Fruit fly (Drosophila melanogaster) Kc167 (cell line): ENCODE data around the gene Naa40.

Experiments used
- h ChIP-seq: fragments of >200 bp; optimal IDR thresholded peaks from 3 replicates; lab custom pipeline; 2018; ENCODE audit warnings: missing external identifiers
- ttk ChIP-seq: sonication (Bioruptor generic); optimal IDR thresholded peaks from 2 replicates; lab custom pipeline; 2017; ENCODE audit warnings: missing external identifiers

DNA sequence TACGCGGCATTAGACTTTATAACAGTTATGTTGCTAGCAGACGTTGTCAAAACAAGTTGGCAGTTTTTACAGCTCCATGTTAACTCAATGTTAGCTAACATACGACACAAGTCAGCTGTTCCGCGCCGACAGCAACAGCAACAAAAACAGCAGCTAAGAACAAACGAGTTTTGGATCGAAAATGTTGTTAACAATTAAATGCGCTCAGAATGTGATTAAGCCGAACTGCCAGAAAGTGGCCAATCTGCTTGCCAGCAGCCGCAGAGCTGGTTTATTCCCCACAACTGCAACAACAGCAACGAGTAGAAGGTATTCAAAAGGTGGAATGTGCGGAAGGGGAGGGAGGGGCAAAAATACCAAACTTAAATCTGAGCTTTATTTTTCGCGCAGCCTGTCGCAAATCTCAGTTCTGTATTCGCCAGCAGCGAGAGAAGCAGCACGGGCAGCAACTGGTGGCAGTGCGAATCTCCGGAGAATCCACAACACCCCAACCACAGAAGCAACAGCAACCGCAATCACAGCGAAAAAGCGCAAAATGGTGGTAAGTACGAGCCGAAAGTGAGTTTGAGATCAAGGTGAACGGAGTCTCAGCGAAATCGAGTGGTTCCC is 1.6 kb downstream of the Naa40 start, which contains the start of gene Pcd:
- TF ChIP-seq ttk = no peak
- no peak for TF ChIP-seq h (lab: Kevin White, UChicago)
